Fruit fly (Drosophila melanogaster) whole organism, pupa: ENCODE results near the gene CG5021.
A peak's percentile ranks its signal among the peaks of the same experiment; 100 is the strongest.

Source experiments
- CG10348 ChIP-seq: fragments of 200-800 bp; sonication (Bioruptor generic); IDR thresholded peaks from 2 replicates; pipeline ENCODE4 v1.3.6; 2022; ENCODE audit warnings: missing biosample characterization, missing genetic modification characterization
- CG12605 ChIP-seq: fragments of 200-800 bp; sonication (Bioruptor generic); IDR thresholded peaks from 2 replicates; pipeline ENCODE4 v1.3.6; 2022; ENCODE audit warnings: missing biosample characterization, missing genetic modification characterization
- CG13204 ChIP-seq: fragments of 200-800 bp; sonication (Bioruptor generic); optimal IDR thresholded peaks from 2 replicates; lab custom pipeline; 2018; ENCODE audit warnings: missing biosample characterization, mild to moderate bottlenecking, missing genetic modification characterization, moderate library complexity
- CG14655 ChIP-seq: fragments of 200-800 bp; sonication (Bioruptor generic); optimal IDR thresholded peaks from 3 replicates; lab custom pipeline; 2017; ENCODE audit warnings: mild to moderate bottlenecking, missing biosample characterization, missing genetic modification reagents, missing genetic modification characterization
- CG15710 ChIP-seq: fragments of 200-800 bp; sonication (Bioruptor generic); optimal IDR thresholded peaks from 2 replicates; lab custom pipeline; 2018; ENCODE audit warnings: missing biosample characterization, mild to moderate bottlenecking, missing genetic modification characterization, moderate library complexity
- CG17806 ChIP-seq: fragments of 200-800 bp; sonication (Bioruptor generic); optimal IDR thresholded peaks from 2 replicates; lab custom pipeline; 2018; ENCODE audit warnings: missing biosample characterization, mild to moderate bottlenecking, missing genetic modification characterization, moderate library complexity
- CG32121 ChIP-seq: fragments of 200-800 bp; sonication (Bioruptor generic); IDR thresholded peaks from 2 replicates; pipeline ENCODE4 v1.3.6; 2022; ENCODE audit warnings: missing biosample characterization, missing genetic modification characterization
- CG34367 ChIP-seq: fragments of 200-800 bp; sonication (Bioruptor generic); optimal IDR thresholded peaks from 2 replicates; lab custom pipeline; 2018; ENCODE audit warnings: missing biosample characterization, mild to moderate bottlenecking, missing genetic modification characterization
- CG4496 ChIP-seq: fragments of 200-800 bp; sonication (Bioruptor generic); IDR thresholded peaks from 3 replicates; pipeline ENCODE4 v1.3.6; 2022; ENCODE audit warnings: missing biosample characterization, missing genetic modification characterization
- CG8159 ChIP-seq: fragments of 200-800 bp; sonication (Bioruptor generic); optimal IDR thresholded peaks from 3 replicates; lab custom pipeline; 2018; ENCODE audit warnings: missing biosample characterization, mild to moderate bottlenecking, missing genetic modification characterization, moderate library complexity
- CG9948 ChIP-seq: fragments of 200-800 bp; sonication (Bioruptor generic); optimal IDR thresholded peaks from 2 replicates; lab custom pipeline; 2018; ENCODE audit warnings: missing biosample characterization, mild to moderate bottlenecking, missing genetic modification characterization, moderate library complexity
- D1 ChIP-seq: fragments of 200-800 bp; sonication (Bioruptor generic); optimal IDR thresholded peaks from 2 replicates; lab custom pipeline; 2018; ENCODE audit warnings: missing biosample characterization, mild to moderate bottlenecking, missing genetic modification characterization, moderate library complexity
- EcR ChIP-seq: fragments of 200-800 bp; sonication (Bioruptor generic); optimal IDR thresholded peaks from 3 replicates; lab custom pipeline; 2019; ENCODE audit warnings: missing biosample characterization, missing genetic modification characterization, mild to moderate bottlenecking, moderate library complexity, missing genetic modification reagents
- Ets98B ChIP-seq: fragments of 200-800 bp; sonication (Bioruptor generic); IDR thresholded peaks from 2 replicates; pipeline ENCODE4 v1.3.6; 2022; ENCODE audit warnings: missing biosample characterization, missing genetic modification characterization
- Pif1A ChIP-seq: fragments of 200-800 bp; sonication (Bioruptor generic); optimal IDR thresholded peaks from 3 replicates; lab custom pipeline; 2016; ENCODE audit warnings: missing biosample characterization, missing genetic modification characterization
- Pif1B ChIP-seq: fragments of 200-800 bp; sonication (Bioruptor generic); optimal IDR thresholded peaks from 3 replicates; lab custom pipeline; 2016; ENCODE audit warnings: missing biosample characterization, missing genetic modification characterization
- Snoo ChIP-seq: fragments of 200-800 bp; sonication (Bioruptor generic); optimal IDR thresholded peaks from 3 replicates; lab custom pipeline; 2017; ENCODE audit warnings: missing biosample characterization, mild to moderate bottlenecking, missing genetic modification characterization, inconsistent platforms
- fd96Ca ChIP-seq: fragments of 200-800 bp; sonication (Bioruptor generic); IDR thresholded peaks from 3 replicates; pipeline ENCODE4 v1.3.6; 2022; ENCODE audit warnings: missing biosample characterization, missing genetic modification characterization
- gl ChIP-seq: fragments of 200-800 bp; sonication (Bioruptor generic); optimal IDR thresholded peaks from 2 replicates; lab custom pipeline; 2018; ENCODE audit warnings: missing biosample characterization, mild to moderate bottlenecking, missing genetic modification characterization
- rn ChIP-seq: fragments of 200-800 bp; sonication (Bioruptor generic); IDR thresholded peaks from 2 replicates; pipeline ENCODE4 v1.3.6; 2022; ENCODE audit warnings: missing biosample characterization, missing genetic modification characterization

CG5021 gene

DNA sequence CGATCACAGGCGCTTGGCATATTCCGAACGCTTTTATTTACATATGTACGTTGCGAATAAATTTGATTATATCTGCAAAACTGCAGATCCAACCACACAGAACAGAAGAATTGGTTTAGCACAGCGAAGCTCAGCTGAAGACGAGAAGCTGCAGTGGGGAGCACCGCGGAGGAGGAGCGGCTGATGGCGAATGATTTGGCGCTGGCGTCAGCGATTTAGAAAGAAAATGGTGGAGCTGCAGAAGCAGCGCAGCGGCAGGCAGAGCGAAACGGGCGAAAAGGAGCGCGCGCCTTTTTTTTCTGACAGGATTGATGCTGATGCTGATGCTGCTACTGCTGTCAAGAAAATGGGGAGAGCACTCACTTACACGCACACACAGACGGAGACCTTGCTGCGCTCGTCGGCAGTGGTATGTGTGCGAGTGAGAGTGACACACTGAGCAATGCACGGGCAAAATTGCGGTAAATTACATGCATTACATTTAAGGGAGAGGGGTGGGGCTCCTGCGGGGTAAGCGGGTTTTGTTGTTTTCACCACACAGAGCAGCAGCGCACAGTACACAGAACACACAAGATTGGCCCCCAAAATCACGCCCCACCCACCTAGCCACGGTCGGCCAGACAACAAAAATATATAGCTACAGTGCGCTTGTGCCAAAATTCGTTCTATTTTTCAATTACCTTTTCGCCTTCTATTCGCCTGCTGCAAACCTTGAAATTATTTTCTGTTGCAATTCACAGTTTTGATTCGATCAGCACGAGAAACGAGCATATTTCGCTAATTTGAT lies 30.5 kb downstream of the CG5021 start:
- TF ChIP-seq Snoo (no peak), Ets98B (peak; percentile 43; the same call in 1 of the 2 replicates), CG32121 (peak; percentile 22; the same call in 1 of the 2 replicates), CG13204 (peak; percentile 85), fd96Ca (GFP tag; lab: Robert Waterston, UW) (no peak), CG8159 (tag; lab: Kevin White, UChicago) (no peak), EcR (GFP tag; lab: Kevin White, UChicago) (peak; percentile 23)

DNA sequence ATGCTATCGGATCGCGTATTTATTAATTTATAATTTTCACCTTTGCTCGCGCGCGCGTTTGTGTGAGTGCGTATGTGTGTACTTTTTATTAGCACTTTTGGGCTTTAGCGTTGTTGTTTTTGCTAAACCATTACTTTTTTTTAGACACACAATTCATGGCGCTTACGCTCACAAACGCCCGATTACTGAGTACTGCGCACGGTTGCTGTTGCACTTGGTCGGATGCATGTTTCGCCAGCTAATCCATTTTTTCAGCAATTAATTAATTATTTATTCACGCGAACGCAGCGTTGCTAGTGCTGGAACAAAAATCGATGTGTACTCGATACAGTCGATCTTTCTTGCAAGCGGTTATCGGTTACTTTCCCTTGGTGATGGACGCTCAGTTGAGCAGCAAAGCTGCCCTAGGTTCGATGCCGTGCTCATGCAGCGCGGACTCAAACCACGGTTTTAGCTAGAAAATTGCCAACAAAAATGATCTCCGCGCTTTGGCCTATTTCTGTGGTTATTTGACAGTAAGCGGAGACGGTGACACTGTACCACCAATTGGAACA lies 31.1 kb downstream of the CG5021 start, which contains the start of the genes smg and CG5087:
smg (minus strand) TSS at position 304 of the 554 bp plus-strand sequence.
CG5087 (plus strand) TSS at position 499 of the 554 bp plus-strand sequence.
- TF ChIP-seq EcR (GFP tag; lab: Kevin White, UChicago) (no peak), CG32121 (peak; percentile 22; the same call in 1 of the 2 replicates), rn (0 out of 2 replicates have a peak, but pooled peaks have one; percentile 10)

DNA sequence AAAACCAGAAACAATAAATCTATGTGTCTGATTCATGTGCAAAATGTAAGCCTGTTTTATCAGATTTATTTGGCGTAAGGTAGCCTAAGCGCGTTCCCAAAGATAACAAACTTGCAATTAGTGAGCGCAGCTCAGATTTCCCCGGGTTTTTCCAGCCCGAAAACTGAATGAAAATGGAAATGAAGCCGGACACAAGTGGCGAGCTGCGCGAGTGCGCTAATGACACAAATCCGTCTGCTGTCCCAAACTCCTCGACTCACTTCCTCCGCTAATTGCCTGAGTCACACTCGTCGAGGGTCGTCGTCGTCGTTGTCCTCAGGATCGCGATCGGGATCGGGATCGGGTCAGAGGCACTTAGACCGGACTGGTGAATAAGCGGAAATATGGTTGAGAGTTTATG lies 35.9 kb downstream of the CG5021 start:
- no peak for TF ChIP-seq CG17806 (tag; lab: Kevin White, UChicago)
- no peak for TF ChIP-seq Ets98B
- TF ChIP-seq CG13204, result no peak
- no peak for TF ChIP-seq CG14655
- no peak for TF ChIP-seq CG34367 (tag; lab: Kevin White, UChicago)
- TF ChIP-seq gl (tag; lab: Kevin White, UChicago), result no peak
- TF ChIP-seq, all 21 proteins: peak for 0

DNA sequence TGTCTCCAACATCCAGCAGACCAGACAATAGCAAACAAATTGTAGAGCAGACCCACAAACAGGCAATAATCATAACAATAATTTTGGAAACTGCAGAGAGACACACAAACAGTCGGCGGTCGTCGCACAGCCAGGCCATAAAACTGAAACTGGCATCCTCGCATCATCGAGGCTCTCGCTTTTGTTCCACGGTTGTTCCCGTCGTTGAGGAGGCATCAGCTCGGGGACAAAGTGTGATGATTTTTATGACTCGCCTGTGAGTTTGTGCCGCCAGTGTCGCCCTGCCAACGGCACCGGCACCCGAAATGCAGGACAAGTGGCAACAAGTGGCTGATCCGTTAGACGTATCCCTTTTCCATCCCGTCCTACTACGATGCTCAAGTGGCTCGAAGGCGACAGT lies 36.7 kb downstream of the CG5021 start:
- no peak for TF ChIP-seq Snoo
- TF ChIP-seq CG12605, result no peak
- no peak for TF ChIP-seq CG4496 (GFP tag; lab: Robert Waterston, UW)
- TF ChIP-seq CG14655, result no peak
- TF ChIP-seq Pif1A (GFP tag; lab: Kevin White, UChicago), result no peak
- no peak for TF ChIP-seq CG8159 (tag; lab: Kevin White, UChicago)
- no peak for TF ChIP-seq EcR (GFP tag; lab: Kevin White, UChicago)
- TF ChIP-seq CG10348, result no peak
- TF ChIP-seq CG17806 (tag; lab: Kevin White, UChicago), result no peak
- TF ChIP-seq rn, result no peak
- TF ChIP-seq CG13204, result no peak
- TF ChIP-seq CG34367 (tag; lab: Kevin White, UChicago), result no peak
- TF ChIP-seq gl (tag; lab: Kevin White, UChicago), result no peak
- TF ChIP-seq, all 21 proteins: peak for 0

DNA sequence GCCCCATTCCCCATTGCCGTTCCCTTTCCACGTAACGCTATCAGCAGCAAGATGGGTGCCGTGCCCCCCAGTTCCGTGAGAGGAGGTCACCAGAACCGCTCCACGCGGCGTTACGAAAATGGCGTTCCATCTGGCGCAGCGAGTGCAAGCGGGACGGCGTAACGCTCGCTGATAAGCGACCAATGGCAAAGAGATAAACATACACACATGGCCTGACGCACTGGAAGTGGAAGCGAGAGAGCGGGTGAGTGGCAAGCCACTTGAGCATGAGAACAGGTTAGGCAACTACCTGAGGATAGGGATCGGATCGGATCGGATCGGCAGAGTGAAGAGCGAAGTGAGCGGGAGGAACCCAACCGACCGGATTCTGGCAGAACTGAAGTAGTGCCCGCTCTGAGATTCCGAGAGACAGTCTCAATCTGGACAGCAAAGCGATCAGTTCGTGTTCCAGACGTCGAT lies 38.2 kb downstream of the CG5021 start, which contains the start of gene Doc3:
Doc3 (plus strand) TSS at position 409 of the 459 bp plus-strand sequence.
- TF ChIP-seq D1 (no peak), CG34367 (tag; lab: Kevin White, UChicago) (no peak), CG13204 (peak; percentile 38), fd96Ca (GFP tag; lab: Robert Waterston, UW) (no peak), CG17806 (tag; lab: Kevin White, UChicago) (no peak), Ets98B (0 out of 2 replicates have a peak, but pooled peaks have one; percentile 22), CG9948 (tag; lab: Kevin White, UChicago) (no peak), CG4496 (GFP tag; lab: Robert Waterston, UW) (0 out of 3 replicates have a peak, but pooled peaks have one; percentile 25), EcR (GFP tag; lab: Kevin White, UChicago) (peak; percentile 70), CG14655 (no peak), Pif1B (GFP tag; lab: Kevin White, UChicago) (no peak), gl (tag; lab: Kevin White, UChicago) (peak; percentile 6)
- TF ChIP-seq, all 21 proteins: peak for 5

DNA sequence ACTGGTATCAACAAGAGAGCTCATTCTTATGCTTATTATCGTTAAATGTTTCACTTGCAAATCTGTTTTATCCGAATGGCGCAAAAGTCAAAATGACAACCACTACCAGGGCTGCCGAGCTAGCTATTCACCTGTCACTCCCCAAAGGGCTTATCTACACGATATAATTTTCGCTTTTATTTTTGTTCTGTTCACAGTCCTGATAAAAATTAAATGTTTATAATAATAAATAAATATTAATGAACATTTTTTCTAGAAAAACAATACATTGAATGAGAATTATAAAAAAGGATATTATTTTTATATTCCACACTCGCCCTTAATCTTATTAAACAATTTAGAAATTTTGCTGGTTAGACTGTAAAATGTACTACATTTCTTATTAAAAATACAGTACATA lies 43.1 kb downstream of the CG5021 start, which contains the start of gene CG5194:
CG5194 (minus strand) TSS at position 101 of the 400 bp plus-strand sequence.
- no peak for TF ChIP-seq CG15710 (tag; lab: Kevin White, UChicago)

DNA sequence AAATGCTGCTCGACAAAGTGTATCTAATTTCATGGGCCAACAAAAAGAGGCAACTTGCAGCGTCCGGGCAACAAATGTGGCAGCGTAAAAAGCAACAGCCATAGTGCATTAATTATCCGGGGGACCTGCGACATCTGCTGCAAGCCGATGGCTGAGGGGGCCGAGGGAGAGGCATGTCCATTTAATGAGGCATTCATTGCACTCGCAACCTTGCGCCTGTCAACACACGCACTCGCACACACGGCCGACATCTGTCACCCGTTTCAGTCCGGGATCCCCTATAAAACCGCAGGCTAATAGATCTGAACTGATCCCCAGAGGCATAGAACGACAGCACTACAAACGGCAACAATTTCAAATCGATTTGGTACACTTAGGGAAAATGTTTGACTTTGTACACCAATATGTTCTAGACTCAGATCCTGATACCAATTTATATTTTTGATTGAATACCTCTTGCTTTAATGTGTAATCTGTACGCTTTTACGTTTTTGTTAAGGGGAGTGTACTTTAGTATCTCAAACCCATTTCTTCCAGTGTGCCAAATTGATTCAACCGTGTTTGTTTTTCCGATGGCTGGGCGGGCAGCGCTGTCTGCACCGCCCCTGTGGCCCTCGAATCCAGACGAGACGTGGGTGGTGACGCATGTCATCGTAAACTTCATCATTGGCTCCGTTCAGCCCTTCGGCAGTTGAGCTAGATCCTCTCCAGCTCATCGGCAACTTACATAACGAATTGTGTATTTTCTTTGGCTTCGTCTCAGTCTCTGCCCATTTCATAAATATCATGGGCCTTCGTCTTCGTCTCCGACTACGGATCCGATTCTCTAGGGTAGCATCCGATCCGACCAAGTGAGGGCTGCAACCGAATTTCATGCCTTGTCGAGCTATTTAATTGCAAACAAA lies 45.1 kb downstream of the CG5021 start:
- TF ChIP-seq CG8159 (tag; lab: Kevin White, UChicago) (peak; percentile 37), CG15710 (tag; lab: Kevin White, UChicago) (peak; percentile 1), CG14655 (no peak), EcR (GFP tag; lab: Kevin White, UChicago) (no peak)
